Worm (Caenorhabditis elegans) whole organism, early embryonic: ENCODE measurements around the gene Y67D2.5.

Source experiments
- B0310.2 ChIP-seq: sonication (generic microtip); optimal IDR thresholded peaks from 2 replicates; lab custom pipeline; 2016; ENCODE audit warnings: mild to moderate bottlenecking, missing genetic modification characterization, missing compliant biosample characterization
- F13C5.2 ChIP-seq: sonication (generic microtip); optimal IDR thresholded peaks from 2 replicates; lab custom pipeline; 2017; ENCODE audit warnings: mild to moderate bottlenecking, missing genetic modification characterization, inconsistent platforms, missing compliant biosample characterization
- aly-1 ChIP-seq: sonication (generic microtip); optimal IDR thresholded peaks from 2 replicates; lab custom pipeline; 2016; ENCODE audit warnings: missing genetic modification characterization, missing compliant biosample characterization
- ama-1 ChIP-seq: fragments of 150-350 bp; optimal IDR thresholded peaks from 2 replicates; lab custom pipeline; 2014
- ceh-13 ChIP-seq: fragments of 200-800 bp; sonication (Bioruptor generic); optimal IDR thresholded peaks from 2 replicates; lab custom pipeline; 2018; ENCODE audit warnings: mild to moderate bottlenecking, missing genetic modification characterization, missing compliant biosample characterization
- ceh-36 ChIP-seq: sonication (generic microtip); optimal IDR thresholded peaks from 2 replicates; lab custom pipeline; 2016; ENCODE audit warnings: missing genetic modification characterization, inconsistent platforms, missing compliant biosample characterization
- ets-7 ChIP-seq: sonication (generic microtip); optimal IDR thresholded peaks from 2 replicates; lab custom pipeline; 2016; ENCODE audit warnings: missing genotype, missing genetic modification characterization, missing compliant biosample characterization
- flt-1 ChIP-seq: fragments of 200-800 bp; sonication (Bioruptor generic); IDR thresholded peaks from 2 replicates; pipeline ENCODE4 v1.3.6; 2022; ENCODE audit warnings: missing genetic modification characterization, missing compliant biosample characterization
- hmbx-1 ChIP-seq: sonication (generic microtip); optimal IDR thresholded peaks from 2 replicates; lab custom pipeline; 2016; ENCODE audit warnings: mild to moderate bottlenecking, missing genetic modification characterization, missing compliant biosample characterization
- hmg-4 ChIP-seq: fragments of 200-800 bp; sonication (Bioruptor generic); optimal IDR thresholded peaks from 2 replicates; lab custom pipeline; 2018; ENCODE audit warnings: mild to moderate bottlenecking, missing genetic modification characterization, missing compliant biosample characterization
- hnd-1 ChIP-seq: sonication (generic microtip); optimal IDR thresholded peaks from 2 replicates; lab custom pipeline; 2016; ENCODE audit warnings: missing genetic modification characterization, missing compliant biosample characterization
- pes-1 ChIP-seq: fragments of 200-800 bp; sonication (Bioruptor generic); IDR thresholded peaks from 2 replicates; pipeline ENCODE4 v1.3.6; 2022; ENCODE audit warnings: missing genetic modification reagents, missing genetic modification characterization, missing compliant biosample characterization
- scrt-1 ChIP-seq: fragments of 200-800 bp; sonication (Bioruptor generic); IDR thresholded peaks from 2 replicates; pipeline ENCODE4 v1.3.6; 2022; ENCODE audit warnings: missing genetic modification characterization, missing compliant biosample characterization
- sea-1 ChIP-seq: fragments of 200-800 bp; sonication (Bioruptor generic); conservative IDR thresholded peaks from 2 replicates; pipeline ENCODE4 v1.3.6; 2022; ENCODE audit warnings: missing genetic modification characterization, missing compliant biosample characterization
- tbx-11 ChIP-seq: fragments of 200-800 bp; sonication (Bioruptor generic); IDR thresholded peaks from 2 replicates; pipeline ENCODE4 v1.3.6; 2022; ENCODE audit warnings: missing genetic modification characterization, missing compliant biosample characterization
- tbx-37 ChIP-seq: fragments of 200-800 bp; sonication (Bioruptor generic); conservative IDR thresholded peaks from 2 replicates; pipeline ENCODE4 v1.3.6; 2022; ENCODE audit warnings: missing genetic modification reagents, missing genetic modification characterization, missing compliant biosample characterization
- tra-4 ChIP-seq: sonication (generic microtip); optimal IDR thresholded peaks from 2 replicates; lab custom pipeline; 2017; ENCODE audit warnings: missing genetic modification characterization, missing compliant biosample characterization

The Y67D2.5 gene

DNA sequence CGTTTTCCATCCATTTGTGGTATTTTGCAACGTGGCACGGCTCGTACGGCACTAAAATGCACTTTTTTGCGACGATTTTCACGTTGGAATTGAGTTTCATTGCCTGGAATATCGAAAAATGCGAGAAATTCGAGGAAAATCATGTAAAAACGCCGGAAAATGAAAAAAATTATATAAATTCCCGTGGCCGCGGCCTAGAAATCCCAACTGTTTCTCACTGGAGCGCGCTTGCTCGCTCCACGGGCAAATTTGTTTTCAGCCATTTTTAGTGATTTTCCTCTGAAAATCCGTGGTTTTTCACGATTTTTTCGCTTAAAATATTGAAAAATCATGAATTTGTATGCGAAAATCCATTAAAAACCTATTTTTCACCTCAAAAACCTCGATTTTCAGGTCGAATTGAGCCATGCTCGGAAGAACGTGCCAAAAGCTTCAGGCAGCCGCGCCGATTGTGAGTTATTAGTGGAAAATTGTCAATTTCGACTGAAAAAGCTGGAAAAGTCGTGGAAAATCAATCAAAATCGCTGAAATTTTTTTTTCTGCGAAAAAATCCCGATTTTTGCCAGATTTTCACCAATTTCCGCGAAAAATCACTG, at the start of gene Y67D2.5, which contains the start of gene cisd-3.2:
Gene Y67D2.5, minus strand, starts transcription at position 145 of the 596 bp plus-strand sequence.
Gene cisd-3.2, plus strand, starts transcription at position 394 of the 596 bp plus-strand sequence.
- TF ChIP-seq hmg-4 (GFP tag; lab: Kevin White, UChicago) (no peak), ceh-13 (GFP tag; lab: Kevin White, UChicago) (no peak), ets-7 (no peak), tbx-37 (GFP tag; lab: Robert Waterston, UW) (peak; percentile 44; the same call in 1 of the 2 replicates), F13C5.2 (tag; lab: Kevin White, UChicago) (no peak), tra-4 (tag; lab: Kevin White, UChicago) (no peak), pes-1 (GFP tag; lab: Robert Waterston, UW) (no peak), ceh-36 (no peak), hmbx-1 (tag; lab: Kevin White, UChicago) (no peak)

DNA sequence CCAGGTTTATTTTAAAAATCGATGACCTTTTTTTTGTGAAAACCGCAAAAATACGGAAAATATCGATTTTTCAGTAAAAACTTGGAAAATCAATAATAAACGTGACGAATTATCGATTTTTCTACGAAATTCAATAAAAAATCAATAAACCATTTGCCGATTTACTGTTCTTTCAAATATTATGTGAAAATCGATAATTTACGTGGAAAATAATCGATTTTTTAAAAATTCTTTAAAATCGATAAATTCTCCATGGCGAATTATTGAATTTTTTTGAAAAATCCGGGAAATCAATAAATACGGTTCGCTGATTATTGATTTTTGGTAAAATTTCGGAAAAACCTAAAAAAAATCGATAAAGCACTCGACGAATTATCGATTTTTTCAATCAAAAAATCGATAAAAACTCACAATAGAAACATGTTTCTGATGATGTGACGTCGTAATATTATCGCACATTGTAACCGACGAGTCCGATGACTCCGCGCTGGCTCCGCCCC, 44.2 kb upstream of the Y67D2.5 start:
- no peak for TF ChIP-seq aly-1 (tag; lab: Kevin White, UChicago)
- no peak for TF ChIP-seq ets-7
- TF ChIP-seq tbx-11 (GFP tag; lab: Robert Waterston, UW) = no peak
- TF ChIP-seq tbx-37 (GFP tag; lab: Robert Waterston, UW) = no peak
- no peak for TF ChIP-seq pes-1 (GFP tag; lab: Robert Waterston, UW)
- no peak for TF ChIP-seq B0310.2
- no peak for TF ChIP-seq hmg-4 (GFP tag; lab: Kevin White, UChicago)
- TF ChIP-seq sea-1 = no peak
- TF ChIP-seq ceh-13 (GFP tag; lab: Kevin White, UChicago) = no peak
- TF ChIP-seq flt-1 = no peak
- TF ChIP-seq ceh-36 = no peak

DNA sequence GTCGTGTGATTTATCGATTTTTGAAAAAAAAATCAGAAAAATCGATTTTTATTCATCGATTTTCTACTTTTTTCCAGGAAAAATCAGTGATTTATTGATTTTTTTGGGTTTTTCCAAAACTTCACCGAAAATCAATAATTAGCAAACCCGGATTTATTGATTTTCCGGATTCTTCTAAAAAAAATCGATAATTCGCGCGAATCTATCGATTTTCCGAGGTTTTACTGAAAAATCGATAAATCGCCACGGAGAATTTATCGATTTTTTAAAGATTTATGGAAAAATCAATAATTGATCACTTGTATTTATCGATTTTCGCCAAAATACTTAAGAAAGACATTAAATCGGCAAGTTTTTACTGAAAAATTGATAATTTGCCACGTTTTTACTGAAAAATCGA, 43.5 kb upstream of the Y67D2.5 start:
- TF ChIP-seq ceh-13 (GFP tag; lab: Kevin White, UChicago) (no peak), flt-1 (no peak), sea-1 (no peak), pes-1 (GFP tag; lab: Robert Waterston, UW) (no peak), ets-7 (no peak), hmg-4 (GFP tag; lab: Kevin White, UChicago) (no peak), hnd-1 (tag; lab: Kevin White, UChicago) (no peak), tbx-11 (GFP tag; lab: Robert Waterston, UW) (no peak), hmbx-1 (tag; lab: Kevin White, UChicago) (no peak), B0310.2 (no peak), tbx-37 (GFP tag; lab: Robert Waterston, UW) (no peak), aly-1 (tag; lab: Kevin White, UChicago) (no peak)

DNA sequence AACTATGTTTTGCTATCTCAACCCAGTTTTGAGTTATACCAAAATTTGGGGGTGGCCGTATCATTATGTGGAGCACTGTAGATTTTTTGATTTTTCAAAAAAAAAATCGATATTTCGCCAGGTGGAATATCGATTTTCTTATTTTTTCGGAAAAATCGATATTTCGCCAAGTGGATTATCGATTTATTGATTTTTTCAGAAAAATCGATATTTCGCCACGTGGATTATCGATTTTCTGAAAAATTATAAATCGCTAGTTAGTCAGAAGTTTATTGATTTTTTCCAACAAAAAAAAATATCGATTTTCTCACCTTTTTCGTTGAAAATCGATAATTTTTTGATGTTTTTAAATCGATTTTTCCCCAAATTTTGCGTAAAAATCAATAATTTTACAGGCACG, 40.1 kb upstream of the Y67D2.5 start:
- no peak for TF ChIP-seq pes-1 (GFP tag; lab: Robert Waterston, UW)
- no peak for TF ChIP-seq ceh-13 (GFP tag; lab: Kevin White, UChicago)
- no peak for TF ChIP-seq aly-1 (tag; lab: Kevin White, UChicago)
- TF ChIP-seq hmg-4 (GFP tag; lab: Kevin White, UChicago) = no peak
- no peak for TF ChIP-seq tra-4 (tag; lab: Kevin White, UChicago)
- no peak for TF ChIP-seq F13C5.2 (tag; lab: Kevin White, UChicago)
- TF ChIP-seq sea-1 = no peak
- no peak for TF ChIP-seq hmbx-1 (tag; lab: Kevin White, UChicago)
- no peak for TF ChIP-seq ets-7
- TF ChIP-seq tbx-11 (GFP tag; lab: Robert Waterston, UW) = no peak
- TF ChIP-seq B0310.2 = no peak
- TF ChIP-seq ceh-36 = no peak
- TF ChIP-seq ama-1 (lab: Kevin White, UChicago) = no peak

DNA sequence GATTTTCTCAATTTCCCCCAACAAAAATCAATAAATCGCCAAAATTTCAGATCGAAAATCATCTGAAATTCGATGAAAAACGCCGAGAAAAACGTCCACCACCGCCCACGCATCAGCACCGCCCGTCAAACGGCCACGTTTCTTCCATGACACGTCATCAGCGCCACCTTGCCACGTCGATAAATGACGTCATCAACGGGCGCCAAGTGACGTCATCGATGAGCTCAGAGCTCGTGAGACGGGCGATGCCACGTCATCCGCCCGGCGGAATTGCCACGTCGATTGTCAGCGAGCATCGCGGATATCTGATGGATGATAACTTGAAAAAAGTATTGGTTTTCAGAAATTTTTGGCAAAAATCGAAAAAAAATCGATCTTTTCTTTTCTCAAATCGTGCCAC, 39.0 kb upstream of the Y67D2.5 start:
- TF ChIP-seq pes-1 (GFP tag; lab: Robert Waterston, UW) (no peak), B0310.2 (no peak), hmbx-1 (tag; lab: Kevin White, UChicago) (no peak), sea-1 (no peak), hnd-1 (tag; lab: Kevin White, UChicago) (no peak)

DNA sequence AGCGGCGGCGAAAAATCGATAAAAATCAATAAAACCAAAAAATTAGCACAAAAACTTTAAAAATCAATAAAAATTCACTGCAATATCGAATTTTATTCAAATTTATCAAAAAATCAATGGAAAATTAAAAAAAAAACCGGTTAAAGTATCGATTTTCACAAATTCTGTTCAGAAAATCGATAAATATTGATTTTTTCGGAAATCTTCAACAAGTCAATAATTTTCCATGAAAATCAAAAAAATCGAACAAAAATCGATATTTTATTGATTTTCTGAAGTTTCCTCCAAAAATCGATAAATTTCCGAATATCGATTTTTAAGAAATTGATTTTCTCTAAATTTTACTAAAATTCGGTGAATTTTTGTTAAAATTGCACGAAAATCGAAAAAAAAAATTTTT, 38.5 kb upstream of the Y67D2.5 start:
- TF ChIP-seq aly-1 (tag; lab: Kevin White, UChicago) (no peak), ceh-36 (no peak), hmbx-1 (tag; lab: Kevin White, UChicago) (no peak)

DNA sequence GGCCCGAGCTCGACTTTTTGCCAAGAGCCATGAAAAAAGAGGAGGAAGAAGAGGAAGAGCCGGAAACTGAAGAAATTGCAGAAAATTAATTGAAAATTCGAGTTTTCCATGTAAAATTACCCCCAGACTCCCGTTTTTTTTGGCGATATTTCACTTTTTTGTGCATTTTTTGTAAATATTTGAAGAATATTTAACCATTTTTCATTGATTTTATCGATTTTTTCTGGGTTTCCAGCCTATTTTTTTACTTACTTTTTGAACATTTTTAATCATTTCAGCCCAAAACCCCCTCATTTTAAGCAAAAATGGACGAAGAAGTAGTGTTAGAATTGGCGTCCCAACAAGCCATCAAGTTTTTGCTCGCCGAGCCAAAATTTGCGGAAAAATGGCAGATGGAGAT, 36.4 kb upstream of the Y67D2.5 start, which contains the start of gene Y22D7AL.7:
Gene Y22D7AL.7, plus strand, starts transcription at position 301 of the 400 bp plus-strand sequence.
- TF ChIP-seq pes-1 (GFP tag; lab: Robert Waterston, UW) (no peak), tbx-11 (GFP tag; lab: Robert Waterston, UW) (no peak), hmg-4 (GFP tag; lab: Kevin White, UChicago) (no peak), hmbx-1 (tag; lab: Kevin White, UChicago) (no peak), tra-4 (tag; lab: Kevin White, UChicago) (no peak), ets-7 (no peak), ceh-13 (GFP tag; lab: Kevin White, UChicago) (no peak), hnd-1 (tag; lab: Kevin White, UChicago) (no peak), F13C5.2 (tag; lab: Kevin White, UChicago) (no peak), tbx-37 (GFP tag; lab: Robert Waterston, UW) (no peak), B0310.2 (no peak), ama-1 (lab: Kevin White, UChicago) (no peak), sea-1 (no peak), flt-1 (no peak)

DNA sequence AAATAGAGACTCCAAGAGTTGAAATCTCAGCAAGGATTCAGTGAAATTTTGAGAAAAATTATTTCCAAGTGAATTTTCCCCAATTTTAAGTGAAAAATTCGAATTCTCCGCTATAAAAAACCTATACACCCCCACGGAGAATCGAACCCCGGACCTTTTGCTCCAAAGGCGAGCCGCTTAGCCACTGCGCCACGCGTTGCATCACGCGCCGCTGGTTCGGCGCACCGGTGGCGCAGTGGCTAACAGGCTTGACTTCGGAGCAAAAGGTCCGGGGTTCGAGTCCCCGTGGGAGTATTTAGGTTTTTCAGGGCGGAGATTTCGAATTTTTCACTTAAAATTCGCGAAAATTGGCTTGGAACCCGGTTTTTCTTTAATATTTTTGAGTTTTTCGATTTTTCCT, 35.6 kb upstream of the Y67D2.5 start:
- no peak for TF ChIP-seq hmg-4 (GFP tag; lab: Kevin White, UChicago)
- TF ChIP-seq tbx-11 (GFP tag; lab: Robert Waterston, UW) = no peak
- no peak for TF ChIP-seq flt-1
- TF ChIP-seq ceh-13 (GFP tag; lab: Kevin White, UChicago) = no peak
- no peak for TF ChIP-seq tbx-37 (GFP tag; lab: Robert Waterston, UW)
- TF ChIP-seq scrt-1 (GFP tag; lab: Robert Waterston, UW) = no peak
- TF ChIP-seq F13C5.2 (tag; lab: Kevin White, UChicago) = no peak
- TF ChIP-seq B0310.2 = no peak
- TF ChIP-seq sea-1 = no peak
- TF ChIP-seq ets-7 = no peak
- no peak for TF ChIP-seq ama-1 (lab: Kevin White, UChicago)
- TF ChIP-seq hmbx-1 (tag; lab: Kevin White, UChicago) = no peak
- TF ChIP-seq pes-1 (GFP tag; lab: Robert Waterston, UW) = no peak
